Fruit fly (Drosophila melanogaster): ENCODE measurements around the gene CG15465.
A peak's percentile ranks its signal among the peaks of the same experiment; 100 is the strongest.

The CG15465 gene

dm6 chrX:5091757-5092348 lies 6.3 kb downstream of the CG15465 start:
- TF ChIP-seq EcR (GFP tag; optimal IDR thresholded peaks at IDR 0.05) (no peak), Pif1B (GFP tag; optimal IDR thresholded peaks at IDR 0.05) (no peak), CG14655 (GFP tag; optimal IDR thresholded peaks at IDR 0.05) (no peak), CG9948 (tag; optimal IDR thresholded peaks at IDR 0.05) (no peak), Pif1A (GFP tag; optimal IDR thresholded peaks at IDR 0.05) (no peak), gl (tag; optimal IDR thresholded peaks at IDR 0.05) (no peak), CG4496 (GFP tag; IDR thresholded peaks at IDR 0.05) (no peak), CG13204 (GFP tag; optimal IDR thresholded peaks at IDR 0.05) (no peak), CG8301 (tag; optimal IDR thresholded peaks at IDR 0.05) (no peak), D1 (tag; optimal IDR thresholded peaks at IDR 0.05) (no peak), Ets98B (GFP tag; IDR thresholded peaks at IDR 0.05) (no peak), CG17806 (tag; optimal IDR thresholded peaks at IDR 0.05) (no peak), fd96Ca (GFP tag; IDR thresholded peaks at IDR 0.05) (no peak), Snoo (tag; optimal IDR thresholded peaks at IDR 0.05) (no peak), CG32121 (GFP tag; IDR thresholded peaks at IDR 0.05) (no peak), rn (GFP tag; IDR thresholded peaks at IDR 0.05) (no peak)

DNA sequence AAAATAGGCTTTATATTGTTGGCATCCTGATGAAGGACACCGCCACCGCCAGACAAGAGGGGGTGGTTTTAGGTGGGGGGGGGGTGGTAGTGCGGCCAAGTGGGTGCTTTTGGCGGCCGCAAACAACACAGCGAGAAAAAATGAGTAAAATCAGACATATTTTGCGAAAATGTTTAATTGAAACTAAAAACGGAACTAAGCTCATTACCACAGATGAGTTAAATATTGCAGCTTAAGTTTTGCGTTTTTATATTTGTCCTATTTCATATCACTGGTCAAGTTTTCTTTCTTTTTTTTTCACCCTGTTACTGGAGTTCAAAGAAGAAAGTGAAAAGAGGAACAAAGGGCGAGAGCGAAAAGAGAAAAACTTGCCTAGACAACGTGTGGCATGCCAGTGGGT lies 8.4 kb downstream of the CG15465 start:
- TF ChIP-seq fd96Ca (GFP tag; IDR thresholded peaks at IDR 0.05) (no peak), CG17806 (tag; optimal IDR thresholded peaks at IDR 0.05) (peak; percentile 15), gl (tag; optimal IDR thresholded peaks at IDR 0.05) (no peak), CG9948 (tag; optimal IDR thresholded peaks at IDR 0.05) (no peak), CG13204 (GFP tag; optimal IDR thresholded peaks at IDR 0.05) (no peak), CG8159 (tag; optimal IDR thresholded peaks at IDR 0.05) (peak; percentile 32)

DNA sequence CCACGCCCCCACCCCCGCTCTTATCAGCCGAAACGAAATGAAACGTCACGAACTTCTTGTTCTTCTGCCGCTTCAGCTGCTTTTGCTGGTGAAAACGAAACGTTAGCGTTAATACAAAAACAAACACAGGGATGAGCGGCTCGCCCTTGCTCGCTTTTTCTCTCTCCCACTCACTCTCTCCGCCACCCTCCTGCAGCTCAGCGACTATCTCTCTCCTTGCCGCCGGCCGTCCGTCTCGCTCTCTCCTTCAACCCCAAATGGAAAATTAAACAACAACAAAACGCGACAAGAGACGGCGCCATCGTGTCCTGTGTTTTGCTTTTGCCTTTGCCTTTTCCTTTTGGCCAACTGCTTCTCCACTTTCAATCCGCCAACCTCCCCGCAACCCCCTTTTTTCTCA lies 8.8 kb downstream of the CG15465 start:
- TF ChIP-seq CG13204 (GFP tag; optimal IDR thresholded peaks at IDR 0.05) = no peak
- no peak for TF ChIP-seq CG15710 (tag; optimal IDR thresholded peaks at IDR 0.05)
- no peak for TF ChIP-seq Snoo (tag; optimal IDR thresholded peaks at IDR 0.05)
- no peak for TF ChIP-seq Pif1A (GFP tag; optimal IDR thresholded peaks at IDR 0.05)
- no peak for TF ChIP-seq EcR (GFP tag; optimal IDR thresholded peaks at IDR 0.05)
- no peak for TF ChIP-seq Ets98B (GFP tag; IDR thresholded peaks at IDR 0.05)
- TF ChIP-seq CG32121 (GFP tag; IDR thresholded peaks at IDR 0.05) = no peak
- TF ChIP-seq D1 (tag; optimal IDR thresholded peaks at IDR 0.05) = no peak
- no peak for TF ChIP-seq rn (GFP tag; IDR thresholded peaks at IDR 0.05)
- no peak for TF ChIP-seq gl (tag; optimal IDR thresholded peaks at IDR 0.05)
- TF ChIP-seq CG10348 (GFP tag; IDR thresholded peaks at IDR 0.05) = no peak
- no peak for TF ChIP-seq CG8159 (tag; optimal IDR thresholded peaks at IDR 0.05)
- no peak for TF ChIP-seq fd96Ca (GFP tag; IDR thresholded peaks at IDR 0.05)
- TF ChIP-seq CG8301 (tag; optimal IDR thresholded peaks at IDR 0.05) = no peak
- no peak for TF ChIP-seq CG12605 (GFP tag; IDR thresholded peaks at IDR 0.05)
- no peak for TF ChIP-seq CG17806 (tag; optimal IDR thresholded peaks at IDR 0.05)
- TF ChIP-seq CG14655 (GFP tag; optimal IDR thresholded peaks at IDR 0.05) = no peak
- TF ChIP-seq Pif1B (GFP tag; optimal IDR thresholded peaks at IDR 0.05) = no peak
- no peak for TF ChIP-seq CG9948 (tag; optimal IDR thresholded peaks at IDR 0.05)
- TF ChIP-seq CG34367 (tag; optimal IDR thresholded peaks at IDR 0.05) = no peak

DNA sequence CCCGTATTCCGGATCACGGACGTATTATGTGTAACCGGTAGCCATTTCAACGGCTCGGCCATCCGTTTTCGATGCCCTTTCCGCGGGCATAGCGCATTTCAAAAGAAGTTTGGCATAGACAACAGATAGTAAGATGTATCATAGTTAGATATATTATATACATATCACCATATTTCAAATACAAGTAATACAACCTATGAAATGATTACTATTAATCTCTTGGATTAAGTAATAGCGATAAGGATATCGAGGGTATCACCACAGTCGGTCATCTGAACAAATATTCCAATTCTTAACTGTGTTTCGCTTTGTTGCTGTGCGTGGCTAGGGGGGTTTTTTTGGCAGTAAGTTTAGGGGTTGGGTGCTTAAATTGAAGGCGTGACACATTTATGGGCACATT lies 10.1 kb downstream of the CG15465 start:
- TF ChIP-seq CG15710 (tag; optimal IDR thresholded peaks at IDR 0.05) = no peak
- TF ChIP-seq CG12605 (GFP tag; IDR thresholded peaks at IDR 0.05) = no peak

DNA sequence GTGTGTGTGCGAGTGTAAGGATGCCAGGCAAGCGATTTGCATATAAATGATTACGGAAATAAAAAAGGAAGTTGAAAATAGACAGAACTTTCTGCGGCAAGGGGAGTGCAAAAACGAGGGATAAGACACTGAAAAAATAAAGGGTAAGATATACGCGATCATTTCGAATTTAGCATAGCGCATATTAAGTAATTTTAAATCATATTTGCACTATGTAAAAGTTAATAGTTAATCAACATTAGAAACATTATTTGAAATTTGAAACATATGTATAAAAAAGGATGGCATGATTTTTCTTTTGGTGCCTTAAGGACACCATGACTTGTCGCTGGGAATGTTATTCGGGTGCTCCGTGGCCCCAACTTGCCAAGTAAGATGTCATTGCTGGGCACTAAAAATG lies 27.5 kb downstream of the CG15465 start:
- TF ChIP-seq gl (tag; optimal IDR thresholded peaks at IDR 0.05) (no peak), CG32121 (GFP tag; IDR thresholded peaks at IDR 0.05) (no peak), Ets98B (GFP tag; IDR thresholded peaks at IDR 0.05) (no peak), CG12605 (GFP tag; IDR thresholded peaks at IDR 0.05) (no peak), CG14655 (GFP tag; optimal IDR thresholded peaks at IDR 0.05) (no peak), EcR (GFP tag; optimal IDR thresholded peaks at IDR 0.05) (no peak), CG13204 (GFP tag; optimal IDR thresholded peaks at IDR 0.05) (no peak)

DNA sequence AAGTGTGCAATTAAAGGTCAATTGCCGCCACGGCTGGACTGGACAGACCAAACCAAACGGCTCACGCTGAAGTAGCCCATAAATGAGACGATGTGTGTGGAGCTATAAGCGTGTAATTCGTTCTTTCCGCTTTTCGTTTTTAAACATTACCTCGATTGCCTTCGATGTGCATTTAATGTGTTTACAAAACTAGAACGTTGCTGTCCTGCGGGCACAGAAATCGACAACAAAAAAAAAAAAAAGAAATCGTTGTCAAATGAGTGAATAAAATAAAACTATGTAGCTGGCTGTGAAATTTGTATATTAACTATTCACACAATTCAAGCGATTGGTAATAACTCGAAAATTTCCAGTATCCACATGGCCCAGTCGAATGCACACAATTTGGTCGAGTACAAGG lies 46.0 kb downstream of the CG15465 start, which contains the start of gene Rpn13R:
Gene Rpn13R (plus strand): TSS at position 301 of the 400 bp plus-strand sequence.
- TF ChIP-seq Pif1A (GFP tag; optimal IDR thresholded peaks at IDR 0.05) (no peak), CG34367 (tag; optimal IDR thresholded peaks at IDR 0.05) (no peak), CG14655 (GFP tag; optimal IDR thresholded peaks at IDR 0.05) (no peak), Snoo (tag; optimal IDR thresholded peaks at IDR 0.05) (no peak), CG10348 (GFP tag; IDR thresholded peaks at IDR 0.05) (no peak), fd96Ca (GFP tag; IDR thresholded peaks at IDR 0.05) (no peak)

DNA sequence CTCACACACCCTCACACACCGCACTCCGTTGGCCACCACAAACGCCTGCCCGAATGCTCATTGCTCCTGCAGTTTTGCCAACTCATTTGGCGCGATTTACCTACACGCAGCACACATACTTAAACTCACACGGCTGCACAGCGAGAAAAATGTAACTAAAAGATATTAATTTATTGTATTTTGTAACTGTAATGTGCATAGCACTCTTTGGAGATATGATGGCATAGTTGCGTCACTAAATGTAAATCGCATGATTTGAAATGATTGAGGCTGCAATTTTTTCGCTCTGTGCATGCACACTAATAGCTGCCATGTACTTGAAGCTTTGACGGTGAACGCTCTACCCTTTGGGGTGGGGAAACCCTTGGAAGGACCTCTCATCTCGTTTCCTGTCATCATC lies 58.3 kb downstream of the CG15465 start:
- TF ChIP-seq CG8159 (tag; optimal IDR thresholded peaks at IDR 0.05) (peak; percentile 22), EcR (GFP tag; optimal IDR thresholded peaks at IDR 0.05) (no peak), Pif1A (GFP tag; optimal IDR thresholded peaks at IDR 0.05) (peak; percentile 4), CG13204 (GFP tag; optimal IDR thresholded peaks at IDR 0.05) (no peak), D1 (tag; optimal IDR thresholded peaks at IDR 0.05) (no peak), rn (GFP tag; IDR thresholded peaks at IDR 0.05) (no peak), fd96Ca (GFP tag; IDR thresholded peaks at IDR 0.05) (peak; percentile 59; the same call in 1 of the 3 replicates), Ets98B (GFP tag; IDR thresholded peaks at IDR 0.05) (0 out of 2 replicates have a peak, but pooled peaks have one; percentile 17), CG15710 (tag; optimal IDR thresholded peaks at IDR 0.05) (no peak), Pif1B (GFP tag; optimal IDR thresholded peaks at IDR 0.05) (no peak), CG9948 (tag; optimal IDR thresholded peaks at IDR 0.05) (no peak), CG34367 (tag; optimal IDR thresholded peaks at IDR 0.05) (no peak), CG17806 (tag; optimal IDR thresholded peaks at IDR 0.05) (peak; percentile 7), CG14655 (GFP tag; optimal IDR thresholded peaks at IDR 0.05) (peak; percentile 31), CG4496 (GFP tag; IDR thresholded peaks at IDR 0.05) (peak; percentile 51; the same call in 1 of the 3 replicates)

Measured in whole organism, pupa.